Fruit fly (Drosophila melanogaster) whole organism, embryonic: ENCODE measurements around the gene mei-218.

Source experiments
- B-H2 ChIP-seq: fragments of 200-800 bp; sonication (Bioruptor generic); optimal IDR thresholded peaks from 2 replicates; lab custom pipeline; 2018; ENCODE audit warnings: missing biosample characterization, mild to moderate bottlenecking, missing genetic modification characterization
- CG10959 ChIP-seq: fragments of 200-800 bp; sonication (Bioruptor generic); IDR thresholded peaks from 2 replicates; pipeline ENCODE4 v1.3.6; 2022; ENCODE audit warnings: missing biosample characterization, missing genetic modification characterization
- CG12659 ChIP-seq: fragments of 200-800 bp; sonication (Bioruptor generic); optimal IDR thresholded peaks from 3 replicates; lab custom pipeline; 2017; ENCODE audit warnings: mild to moderate bottlenecking, missing biosample characterization, missing genetic modification reagents, missing genetic modification characterization
- CG13296 ChIP-seq: fragments of 200-800 bp; sonication (Bioruptor generic); optimal IDR thresholded peaks from 3 replicates; lab custom pipeline; 2018; ENCODE audit warnings: missing biosample characterization, mild to moderate bottlenecking, missing genetic modification characterization
- CG13775 ChIP-seq: fragments of 200-800 bp; sonication (Bioruptor generic); optimal IDR thresholded peaks from 3 replicates; lab custom pipeline; 2017; ENCODE audit warnings: missing biosample characterization, mild to moderate bottlenecking, missing genetic modification characterization
- CG14860 ChIP-seq: fragments of 200-800 bp; sonication (Bioruptor generic); IDR thresholded peaks from 3 replicates; pipeline ENCODE4 v1.3.6; 2022; ENCODE audit warnings: missing biosample characterization, missing genetic modification characterization; ENCODE audit not compliant: partially characterized antibody
- CG1529 ChIP-seq: fragments of 200-800 bp; sonication (Bioruptor generic); optimal IDR thresholded peaks from 3 replicates; lab custom pipeline; 2018; ENCODE audit warnings: missing biosample characterization, missing genetic modification characterization
- CG15601 ChIP-seq: fragments of 200-800 bp; sonication (Bioruptor generic); optimal IDR thresholded peaks from 3 replicates; lab custom pipeline; 2019; ENCODE audit warnings: missing biosample characterization, mild to moderate bottlenecking, missing genetic modification characterization, moderate library complexity
- CG4617 ChIP-seq: fragments of 200-800 bp; sonication (Bioruptor generic); optimal IDR thresholded peaks from 3 replicates; lab custom pipeline; 2016; ENCODE audit warnings: missing biosample characterization, missing genetic modification characterization, borderline replicate concordance
- CG5180 ChIP-seq: fragments of 200-800 bp; sonication (Bioruptor generic); optimal IDR thresholded peaks from 3 replicates; lab custom pipeline; 2017; ENCODE audit warnings: missing biosample characterization, missing genetic modification characterization, mild to moderate bottlenecking, moderate library complexity, missing genetic modification reagents
- CG5245 ChIP-seq: fragments of 200-800 bp; sonication (Bioruptor generic); optimal IDR thresholded peaks from 3 replicates; lab custom pipeline; 2016; ENCODE audit warnings: missing biosample characterization, missing genetic modification characterization
- CG6689 ChIP-seq: fragments of 200-800 bp; sonication (Bioruptor generic); IDR thresholded peaks from 2 replicates; pipeline ENCODE4 v1.3.6; 2022; ENCODE audit warnings: missing biosample characterization, missing genetic modification characterization
- CG8281 ChIP-seq: fragments of 200-800 bp; sonication (Bioruptor generic); optimal IDR thresholded peaks from 2 replicates; lab custom pipeline; 2018; ENCODE audit warnings: missing biosample characterization, mild to moderate bottlenecking, missing genetic modification characterization, moderate library complexity
- CG9797 ChIP-seq: fragments of 200-800 bp; sonication (Bioruptor generic); optimal IDR thresholded peaks from 3 replicates; lab custom pipeline; 2018; ENCODE audit warnings: missing biosample characterization, mild to moderate bottlenecking, missing genetic modification characterization
- CG9817 ChIP-seq: fragments of 200-800 bp; sonication (Bioruptor generic); optimal IDR thresholded peaks from 2 replicates; lab custom pipeline; 2018; ENCODE audit warnings: missing biosample characterization, mild to moderate bottlenecking, missing genetic modification characterization, moderate library complexity
- Dfd ChIP-seq, 2 experiments: fragments of >200 bp; optimal IDR thresholded peaks; 2 replicates each; lab custom pipeline; 2017; ENCODE audit warnings: missing biosample characterization in 2 of 2, missing genetic modification characterization in 2 of 2
- Fer1 ChIP-seq: fragments of 200-800 bp; sonication (Bioruptor generic); optimal IDR thresholded peaks from 2 replicates; lab custom pipeline; 2017; ENCODE audit warnings: missing biosample characterization, mild to moderate bottlenecking, missing genetic modification characterization
- Gsc ChIP-seq: fragments of 200-800 bp; sonication (Bioruptor generic); IDR thresholded peaks from 2 replicates; pipeline ENCODE4 v1.3.6; 2022; ENCODE audit warnings: missing biosample characterization, missing genetic modification characterization
- HLH4C ChIP-seq: fragments of 200-800 bp; sonication (Bioruptor generic); IDR thresholded peaks from 3 replicates; pipeline ENCODE4 v1.3.6; 2022; ENCODE audit warnings: missing biosample characterization, missing genetic modification characterization; ENCODE audit not compliant: partially characterized antibody
- HLHmδ ChIP-seq: fragments of 200-800 bp; sonication (Bioruptor generic); optimal IDR thresholded peaks from 2 replicates; lab custom pipeline; 2018; ENCODE audit warnings: missing biosample characterization, mild to moderate bottlenecking, missing genetic modification characterization, moderate library complexity
- Hmr ChIP-seq: fragments of 200-800 bp; sonication (Bioruptor generic); optimal IDR thresholded peaks from 3 replicates; lab custom pipeline; 2017; ENCODE audit warnings: mild to moderate bottlenecking, missing biosample characterization, missing genetic modification reagents, missing genetic modification characterization
- Hr3 ChIP-seq: fragments of 200-800 bp; sonication (Bioruptor generic); optimal IDR thresholded peaks from 3 replicates; lab custom pipeline; 2016; ENCODE audit warnings: missing biosample characterization, missing genetic modification characterization
- Hsf ChIP-seq: fragments of 200-800 bp; sonication (Bioruptor generic); optimal IDR thresholded peaks from 3 replicates; lab custom pipeline; 2016; ENCODE audit warnings: missing biosample characterization, missing genetic modification characterization
- PHDP ChIP-seq: fragments of 200-800 bp; sonication (Bioruptor generic); optimal IDR thresholded peaks from 3 replicates; lab custom pipeline; 2018; ENCODE audit warnings: missing biosample characterization, mild to moderate bottlenecking, missing genetic modification characterization, moderate library complexity
- Scr ChIP-seq: fragments of 200-800 bp; sonication (Bioruptor generic); IDR thresholded peaks from 2 replicates; pipeline ENCODE4 v1.3.6; 2022; ENCODE audit warnings: missing biosample characterization, missing genetic modification characterization; ENCODE audit not compliant: partially characterized antibody
- Six4 ChIP-seq: fragments of 200-800 bp; sonication (Bioruptor generic); optimal IDR thresholded peaks from 2 replicates; lab custom pipeline; 2016; ENCODE audit warnings: missing biosample characterization, missing genetic modification characterization
- Sox100B ChIP-seq: fragments of 200-800 bp; sonication (Bioruptor generic); optimal IDR thresholded peaks from 3 replicates; lab custom pipeline; 2018; ENCODE audit warnings: missing biosample characterization, mild to moderate bottlenecking, missing genetic modification characterization
- Ssrp ChIP-seq: fragments of 200-800 bp; sonication (Bioruptor generic); optimal IDR thresholded peaks from 2 replicates; lab custom pipeline; 2018; ENCODE audit warnings: missing biosample characterization, mild to moderate bottlenecking, missing genetic modification characterization, moderate library complexity
- Xbp1 ChIP-seq: fragments of 200-800 bp; sonication (Bioruptor generic); optimal IDR thresholded peaks from 3 replicates; lab custom pipeline; 2016; ENCODE audit warnings: missing biosample characterization, mild to moderate bottlenecking, missing genetic modification characterization
- ash1 ChIP-seq: fragments of 200-800 bp; sonication (Bioruptor generic); optimal IDR thresholded peaks from 2 replicates; lab custom pipeline; 2018; ENCODE audit warnings: missing biosample characterization, mild to moderate bottlenecking, missing genetic modification characterization
- ato ChIP-seq: fragments of 200-800 bp; sonication (Bioruptor generic); IDR thresholded peaks from 2 replicates; pipeline ENCODE4 v1.3.6; 2022; ENCODE audit warnings: missing biosample characterization, missing genetic modification characterization; ENCODE audit not compliant: partially characterized antibody
- bbx ChIP-seq: fragments of 200-800 bp; sonication (Bioruptor generic); IDR thresholded peaks from 2 replicates; pipeline ENCODE4 v1.3.6; 2022; ENCODE audit warnings: missing biosample characterization, missing genetic modification characterization; ENCODE audit not compliant: partially characterized antibody
- bowl ChIP-seq: fragments of 200-800 bp; sonication (Bioruptor generic); IDR thresholded peaks from 2 replicates; pipeline ENCODE4 v1.3.6; 2022; ENCODE audit warnings: missing biosample characterization, missing genetic modification characterization
- disco-r ChIP-seq: fragments of 200-800 bp; sonication (Bioruptor generic); optimal IDR thresholded peaks from 2 replicates; lab custom pipeline; 2016; ENCODE audit warnings: missing biosample characterization, missing genetic modification characterization
- eyg ChIP-seq: fragments of 200-800 bp; sonication (Bioruptor generic); optimal IDR thresholded peaks from 3 replicates; lab custom pipeline; 2016; ENCODE audit warnings: missing biosample characterization, missing genetic modification characterization
- fu2 ChIP-seq: fragments of 200-800 bp; sonication (Bioruptor generic); optimal IDR thresholded peaks from 2 replicates; lab custom pipeline; 2016; ENCODE audit warnings: missing biosample characterization, missing genetic modification characterization
- gsb ChIP-seq: fragments of 200-800 bp; sonication (Bioruptor generic); IDR thresholded peaks from 2 replicates; pipeline ENCODE4 v1.3.6; 2022; ENCODE audit warnings: missing biosample characterization, missing genetic modification characterization
- jing ChIP-seq: fragments of 200-800 bp; sonication (Bioruptor generic); optimal IDR thresholded peaks from 2 replicates; lab custom pipeline; 2018; ENCODE audit warnings: missing biosample characterization, mild to moderate bottlenecking, missing genetic modification characterization
- kni ChIP-seq: fragments of 200-800 bp; sonication (Bioruptor generic); optimal IDR thresholded peaks from 3 replicates; lab custom pipeline; 2017; ENCODE audit warnings: mild to moderate bottlenecking, missing biosample characterization, missing genetic modification reagents, missing genetic modification characterization
- nerfin-1 ChIP-seq: fragments of 200-800 bp; sonication (Bioruptor generic); optimal IDR thresholded peaks from 3 replicates; lab custom pipeline; 2019; ENCODE audit warnings: missing biosample characterization, mild to moderate bottlenecking, missing genetic modification characterization, moderate library complexity
- nerfin-2 ChIP-seq: fragments of 200-800 bp; sonication (Bioruptor generic); IDR thresholded peaks from 2 replicates; pipeline ENCODE4 v1.3.6; 2022; ENCODE audit warnings: missing biosample characterization, missing genetic modification characterization; ENCODE audit not compliant: partially characterized antibody
- oc ChIP-seq: fragments of 200-800 bp; sonication (Bioruptor generic); optimal IDR thresholded peaks from 2 replicates; lab custom pipeline; 2018; ENCODE audit warnings: missing biosample characterization, mild to moderate bottlenecking, missing genetic modification characterization, moderate library complexity
- org-1 ChIP-seq: fragments of 200-800 bp; sonication (Bioruptor generic); optimal IDR thresholded peaks from 2 replicates; lab custom pipeline; 2017; ENCODE audit warnings: missing biosample characterization, missing genetic modification characterization
- ranshi ChIP-seq: fragments of 200-800 bp; sonication (Bioruptor generic); IDR thresholded peaks from 2 replicates; pipeline ENCODE4 v1.3.6; 2022; ENCODE audit warnings: missing biosample characterization, missing genetic modification characterization
- row ChIP-seq: fragments of 200-800 bp; sonication (Bioruptor generic); IDR thresholded peaks from 3 replicates; pipeline ENCODE4 v1.3.6; 2022; ENCODE audit warnings: missing biosample characterization, missing genetic modification characterization
- sima ChIP-seq: fragments of 200-800 bp; sonication (Bioruptor generic); optimal IDR thresholded peaks from 2 replicates; lab custom pipeline; 2016; ENCODE audit warnings: missing biosample characterization, missing genetic modification characterization
- vnd ChIP-seq: fragments of 200-800 bp; sonication (Bioruptor generic); IDR thresholded peaks from 3 replicates; pipeline ENCODE4 v1.3.6; 2022; ENCODE audit warnings: missing biosample characterization, missing genetic modification characterization; ENCODE audit not compliant: partially characterized antibody
- wek ChIP-seq: fragments of 200-800 bp; sonication (Bioruptor generic); optimal IDR thresholded peaks from 3 replicates; lab custom pipeline; 2018; ENCODE audit warnings: missing biosample characterization, mild to moderate bottlenecking, missing genetic modification characterization, moderate library complexity

Gene mei-218

dm6 chrX:17167304-17167703 lies 24.5 kb upstream of the mei-218 start (continued):
- TF ChIP-seq CG10959 (no peak), Hmr (GFP tag; lab: Kevin White, UChicago) (no peak), kni (GFP tag; lab: Kevin White, UChicago) (no peak), Xbp1 (GFP tag; lab: Kevin White, UChicago) (no peak), gsb (GFP tag; lab: Robert Waterston, UW) (no peak), Sox100B (GFP tag; lab: Kevin White, UChicago) (no peak), nerfin-2 (GFP tag; lab: Robert Waterston, UW) (peak; percentile 37; the same call in 1 of the 2 replicates), CG5245 (GFP tag; lab: Kevin White, UChicago) (no peak), CG6689 (GFP tag; lab: Robert Waterston, UW) (no peak), CG13775 (no peak), CG14860 (GFP tag; lab: Robert Waterston, UW) (peak; percentile 54; the same call in 2 of the 3 replicates), org-1 (no peak), ato (GFP tag; lab: Robert Waterston, UW) (0 out of 2 replicates have a peak, but pooled peaks have one; percentile 10), row (no peak), sima (GFP tag; lab: Kevin White, UChicago) (no peak), Hsf (no peak), CG4617 (GFP tag; lab: Kevin White, UChicago) (no peak), Fer1 (GFP tag; lab: Kevin White, UChicago) (no peak), HLHmδ (GFP tag; lab: Kevin White, UChicago) (no peak), CG9817 (tag; lab: Kevin White, UChicago) (no peak), wek (no peak), nerfin-1 (tag; lab: Kevin White, UChicago) (no peak), PHDP (tag; lab: Kevin White, UChicago) (no peak), disco-r (GFP tag; lab: Kevin White, UChicago) (no peak), Ssrp (tag; lab: Kevin White, UChicago) (no peak), bowl (GFP tag; lab: Robert Waterston, UW) (no peak), CG15601 (tag; lab: Kevin White, UChicago) (no peak), jing (GFP tag; lab: Kevin White, UChicago) (no peak), Dfd (GFP tag; optimal IDR thresholded peaks at IDR 0.05; lab: Kevin White, UChicago) (no peak), HLH4C (peak; percentile 65), Gsc (GFP tag; lab: Robert Waterston, UW) (no peak), bbx (GFP tag; lab: Robert Waterston, UW) (peak; percentile 50; the same call in 1 of the 2 replicates), vnd (GFP tag; lab: Robert Waterston, UW) (0 out of 3 replicates have a peak, but pooled peaks have one; percentile 17), ranshi (GFP tag; lab: Robert Waterston, UW) (no peak), fu2 (GFP tag; lab: Kevin White, UChicago) (no peak), CG12659 (no peak), Scr (GFP tag; lab: Robert Waterston, UW) (0 out of 2 replicates have a peak, but pooled peaks have one; percentile 15), Hr3 (GFP tag; lab: Kevin White, UChicago) (no peak), eyg (GFP tag; lab: Kevin White, UChicago) (no peak), CG13296 (GFP tag; lab: Kevin White, UChicago) (no peak), oc (tag; lab: Kevin White, UChicago) (no peak), CG1529 (GFP tag; lab: Kevin White, UChicago) (no peak), CG9797 (GFP tag; lab: Kevin White, UChicago) (no peak), CG8281 (tag; lab: Kevin White, UChicago) (no peak), B-H2 (GFP tag; lab: Kevin White, UChicago) (no peak), Six4 (no peak), ash1 (GFP tag; lab: Kevin White, UChicago) (no peak), CG5180 (GFP tag; lab: Kevin White, UChicago) (no peak)
